Fruit fly (Drosophila melanogaster) whole organism, pupa: ENCODE data around the gene msl-1.

Source experiments
- CG10348 ChIP-seq: fragments of 200-800 bp; sonication (Bioruptor generic); IDR thresholded peaks from 2 replicates; pipeline ENCODE4 v1.3.6; 2022; ENCODE audit warnings: missing biosample characterization, missing genetic modification characterization
- CG14655 ChIP-seq: fragments of 200-800 bp; sonication (Bioruptor generic); optimal IDR thresholded peaks from 3 replicates; lab custom pipeline; 2017; ENCODE audit warnings: mild to moderate bottlenecking, missing biosample characterization, missing genetic modification reagents, missing genetic modification characterization
- CG15710 ChIP-seq: fragments of 200-800 bp; sonication (Bioruptor generic); optimal IDR thresholded peaks from 2 replicates; lab custom pipeline; 2018; ENCODE audit warnings: missing biosample characterization, mild to moderate bottlenecking, missing genetic modification characterization, moderate library complexity
- CG32121 ChIP-seq: fragments of 200-800 bp; sonication (Bioruptor generic); IDR thresholded peaks from 2 replicates; pipeline ENCODE4 v1.3.6; 2022; ENCODE audit warnings: missing biosample characterization, missing genetic modification characterization
- CG34367 ChIP-seq: fragments of 200-800 bp; sonication (Bioruptor generic); optimal IDR thresholded peaks from 2 replicates; lab custom pipeline; 2018; ENCODE audit warnings: missing biosample characterization, mild to moderate bottlenecking, missing genetic modification characterization
- CG4496 ChIP-seq: fragments of 200-800 bp; sonication (Bioruptor generic); IDR thresholded peaks from 3 replicates; pipeline ENCODE4 v1.3.6; 2022; ENCODE audit warnings: missing biosample characterization, missing genetic modification characterization
- D1 ChIP-seq: fragments of 200-800 bp; sonication (Bioruptor generic); optimal IDR thresholded peaks from 2 replicates; lab custom pipeline; 2018; ENCODE audit warnings: missing biosample characterization, mild to moderate bottlenecking, missing genetic modification characterization, moderate library complexity
- EcR ChIP-seq: fragments of 200-800 bp; sonication (Bioruptor generic); optimal IDR thresholded peaks from 3 replicates; lab custom pipeline; 2019; ENCODE audit warnings: missing biosample characterization, missing genetic modification characterization, mild to moderate bottlenecking, moderate library complexity, missing genetic modification reagents
- Pif1A ChIP-seq: fragments of 200-800 bp; sonication (Bioruptor generic); optimal IDR thresholded peaks from 3 replicates; lab custom pipeline; 2016; ENCODE audit warnings: missing biosample characterization, missing genetic modification characterization
- Snoo ChIP-seq: fragments of 200-800 bp; sonication (Bioruptor generic); optimal IDR thresholded peaks from 3 replicates; lab custom pipeline; 2017; ENCODE audit warnings: missing biosample characterization, mild to moderate bottlenecking, missing genetic modification characterization, inconsistent platforms
- fd96Ca ChIP-seq: fragments of 200-800 bp; sonication (Bioruptor generic); IDR thresholded peaks from 3 replicates; pipeline ENCODE4 v1.3.6; 2022; ENCODE audit warnings: missing biosample characterization, missing genetic modification characterization
- gl ChIP-seq: fragments of 200-800 bp; sonication (Bioruptor generic); optimal IDR thresholded peaks from 2 replicates; lab custom pipeline; 2018; ENCODE audit warnings: missing biosample characterization, mild to moderate bottlenecking, missing genetic modification characterization

- TF ChIP-seq CG15710 (no peak), gl (tag; lab: Kevin White, UChicago) (no peak), CG34367 (no peak), Snoo (no peak), EcR (no peak), fd96Ca (GFP tag; lab: Robert Waterston, UW) (no peak), Pif1A (GFP tag; lab: Kevin White, UChicago) (no peak), CG10348 (GFP tag; lab: Robert Waterston, UW) (no peak), D1 (tag; lab: Kevin White, UChicago) (no peak), CG4496 (GFP tag; lab: Robert Waterston, UW) (no peak), CG14655 (no peak), CG32121 (GFP tag; lab: Robert Waterston, UW) (no peak)
Measured at dm6 chr2L:18638945-18639344, 49.7 kb downstream of the msl-1 start.
